Fruit fly (Drosophila melanogaster) Kc167 (cell line): ENCODE results near the gene CG9330.

Experiments used
- Myc ChIP-seq: fragments of >200 bp; optimal IDR thresholded peaks from 2 replicates; lab custom pipeline; 2017; ENCODE audit warnings: missing external identifiers
- Sin3A ChIP-seq: fragments of >200 bp; optimal IDR thresholded peaks from 2 replicates; lab custom pipeline; 2018; ENCODE audit warnings: missing external identifiers
- h ChIP-seq: fragments of >200 bp; optimal IDR thresholded peaks from 3 replicates; lab custom pipeline; 2018; ENCODE audit warnings: missing external identifiers
- insv ChIP-seq: fragments of >200 bp; optimal IDR thresholded peaks from 3 replicates; lab custom pipeline; 2018; ENCODE audit warnings: missing external identifiers
- psq ChIP-seq: fragments of >200 bp; optimal IDR thresholded peaks from 2 replicates; lab custom pipeline; 2017; ENCODE audit warnings: missing external identifiers
- ttk ChIP-seq: sonication (Bioruptor generic); optimal IDR thresholded peaks from 2 replicates; lab custom pipeline; 2017; ENCODE audit warnings: missing external identifiers

DNA sequence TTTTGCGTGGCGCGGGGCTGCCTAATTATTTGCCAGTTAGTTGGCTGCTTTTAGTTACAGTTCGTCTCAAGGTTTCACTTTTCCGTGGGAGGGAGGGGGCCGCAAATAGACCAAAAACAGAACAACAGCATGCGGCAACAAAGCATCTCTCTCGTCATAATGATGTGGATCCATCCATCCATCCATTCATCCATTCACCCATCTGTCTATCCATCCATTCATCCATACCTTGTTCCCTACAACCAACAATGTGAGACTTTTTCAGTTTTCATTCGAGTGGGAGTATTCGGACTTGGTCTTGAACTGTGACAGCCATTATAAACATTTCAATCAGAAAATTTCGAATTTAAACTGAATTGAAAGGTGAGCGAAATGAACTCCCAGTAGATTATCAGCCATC lies 6.7 kb upstream of the CG9330 start:
- TF ChIP-seq psq (lab: Kevin White, UChicago) (no peak), h (lab: Kevin White, UChicago) (no peak), Sin3A (lab: Kevin White, UChicago) (no peak), ttk (lab: Kevin White, UChicago) (no peak), insv (lab: Kevin White, UChicago) (no peak), Myc (no peak)
